Worm (Caenorhabditis elegans): Measurements from ENCODE around the gene C16C8.5.

DNA sequence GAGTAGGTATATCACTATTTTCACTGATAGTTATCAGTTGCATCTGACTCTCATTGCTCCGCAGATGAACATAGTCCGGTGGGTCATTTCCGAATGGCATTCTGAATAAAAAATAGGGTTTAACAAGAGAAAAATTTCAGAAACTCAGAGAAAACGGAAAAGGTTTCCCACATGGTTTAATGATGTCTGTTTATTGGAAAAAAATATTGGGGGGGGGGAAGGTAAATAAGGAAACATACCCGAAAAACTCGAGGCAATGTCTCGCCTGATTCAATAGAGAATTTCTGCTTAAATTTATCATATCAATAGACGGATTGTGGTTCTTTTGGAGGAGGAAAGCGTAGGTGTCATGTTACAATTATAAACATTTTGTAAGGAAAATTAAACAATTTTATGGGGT, 19.8 kb downstream of the C16C8.5 start, which contains the start of gene nep-11:
- TF ChIP-seq ceh-48 (tag; optimal IDR thresholded peaks at IDR 0.05) (no peak), mec-3 (tag; optimal IDR thresholded peaks at IDR 0.05; ENCODE audit: borderline replicate concordance) (no peak), hlh-8 (tag; optimal IDR thresholded peaks at IDR 0.05) (no peak), pha-4 (tag; optimal IDR thresholded peaks at IDR 0.05) (no peak), hlh-30 (tag; optimal IDR thresholded peaks at IDR 0.05; ENCODE audit: insufficient read depth) (no peak), sdc-2 (tag; optimal IDR thresholded peaks at IDR 0.05) (no peak), fkh-10 (GFP tag; optimal IDR thresholded peaks at IDR 0.05) (no peak), fkh-6 (tag; optimal IDR thresholded peaks at IDR 0.05) (no peak), ceh-30 (tag; optimal IDR thresholded peaks at IDR 0.05) (no peak), pqm-1 (tag; optimal IDR thresholded peaks at IDR 0.05) (no peak), elt-2 (tag; optimal IDR thresholded peaks at IDR 0.05) (no peak), ztf-16 (tag; optimal IDR thresholded peaks at IDR 0.05) (no peak), che-1 (tag; optimal IDR thresholded peaks at IDR 0.05) (no peak), nfya-1 (tag; optimal IDR thresholded peaks at IDR 0.05) (no peak)
